Worm (Caenorhabditis elegans): Measurements from ENCODE around the gene T05C3.2.

The T05C3.2 gene

ce11 chrV:5536240-5536811 is 42.8 kb downstream of the T05C3.2 start, which contains the start of the genes cox-16 and syp-2:
Gene cox-16 (minus strand): TSS chrV:5536243.
Gene syp-2 (plus strand): TSS chrV:5536487.
- no peak for TF ChIP-seq ztf-6 (GFP tag; IDR thresholded peaks at IDR 0.05)
- no peak for TF ChIP-seq cebp-2 (GFP tag; IDR thresholded peaks at IDR 0.05)
- TF ChIP-seq attf-3 (GFP tag; conservative IDR thresholded peaks at IDR 0.05), result peak; percentile 93
- TF ChIP-seq dox-1 (GFP tag; IDR thresholded peaks at IDR 0.05), result peak; percentile 48; the same call in 1 of the 2 replicates
- TF ChIP-seq F49E8.2 (tag; optimal IDR thresholded peaks at IDR 0.05; ENCODE audit: insufficient read depth), result peak; percentile 67
- no peak for TF ChIP-seq B0336.3 (GFP tag; IDR thresholded peaks at IDR 0.05)
- no peak for TF ChIP-seq ztf-3 (GFP tag; optimal IDR thresholded peaks at IDR 0.05)
- TF ChIP-seq tbp1 (GFP tag; optimal IDR thresholded peaks at IDR 0.05), result peak; percentile 16
- TF ChIP-seq madf-6 (GFP tag; IDR thresholded peaks at IDR 0.05), result peak; percentile 95
- TF ChIP-seq ceh-91 (GFP tag; IDR thresholded peaks at IDR 0.05), result peak; percentile 82
- peak; percentile 32; the same call in 1 of the 2 replicates for TF ChIP-seq pbrm-1 (GFP tag; IDR thresholded peaks at IDR 0.05)
- peak; percentile 86 for TF ChIP-seq madf-8 (GFP tag; conservative IDR thresholded peaks at IDR 0.05)
- no peak for TF ChIP-seq attf-6 (GFP tag; IDR thresholded peaks at IDR 0.05)
- peak; percentile 25; the same call in 1 of the 2 replicates for TF ChIP-seq hmg-1.2 (GFP tag; IDR thresholded peaks at IDR 0.05)
- no peak for TF ChIP-seq ama-1 (optimal IDR thresholded peaks at IDR 0.05)
- TF ChIP-seq ama-1 (GFP tag; optimal IDR thresholded peaks at IDR 0.05), result no peak
- no peak for TF ChIP-seq pha-4 (tag; optimal IDR thresholded peaks at IDR 0.05)
- peak; percentile 31 for TF ChIP-seq snpc-1.3 (tag; optimal IDR thresholded peaks at IDR 0.05; ENCODE audit: insufficient read depth)
- peak; percentile 98 for TF ChIP-seq lsl-1 (GFP tag; optimal IDR thresholded peaks at IDR 0.05)
- TF ChIP-seq efl-1 (GFP tag; optimal IDR thresholded peaks at IDR 0.05), result peak; percentile 19
- peak; percentile 48 for TF ChIP-seq F23B12.7 (tag; optimal IDR thresholded peaks at IDR 0.05; ENCODE audit: insufficient read depth)
- no peak for TF ChIP-seq snpc-4 (GFP tag; optimal IDR thresholded peaks at IDR 0.05)
- TF ChIP-seq snpc-4 (tag; optimal IDR thresholded peaks at IDR 0.05), result peak in 1 of 4 experiments; percentile 32
- TF ChIP-seq F33H1.4 (GFP tag; IDR thresholded peaks at IDR 0.05), result peak; percentile 89
- TF ChIP-seq rcor-1 (GFP tag; IDR thresholded peaks at IDR 0.05), result peak; percentile 31; the same call in 1 of the 2 replicates
- no peak for TF ChIP-seq Y53F4B.3 (GFP tag; IDR thresholded peaks at IDR 0.05)
- peak; percentile 58 for TF ChIP-seq lin-54 (GFP tag; optimal IDR thresholded peaks at IDR 0.05)
- TF ChIP-seq tbx-9 (tag; optimal IDR thresholded peaks at IDR 0.05; ENCODE audit: borderline replicate concordance), result no peak
- peak; percentile 88 for TF ChIP-seq xnd-1 (tag; optimal IDR thresholded peaks at IDR 0.05)
- TF ChIP-seq D2030.7 (GFP tag; IDR thresholded peaks at IDR 0.05), result peak; percentile 78

- TF ChIP-seq somi-1 (GFP tag; optimal IDR thresholded peaks at IDR 0.05) (no peak), hmg-20 (GFP tag; IDR thresholded peaks at IDR 0.05) (no peak), ceh-58 (GFP tag; IDR thresholded peaks at IDR 0.05) (no peak), mes-4 (tag; optimal IDR thresholded peaks at IDR 0.05) (no peak), let-526 (GFP tag; IDR thresholded peaks at IDR 0.05) (no peak), cebp-1 (GFP tag; IDR thresholded peaks at IDR 0.05) (no peak), cebp-1 (tag; optimal IDR thresholded peaks at IDR 0.05) (no peak), attf-5 (GFP tag; optimal IDR thresholded peaks at IDR 0.05) (no peak), lin-40 (tag; optimal IDR thresholded peaks at IDR 0.05) (no peak), let-607 (tag; optimal IDR thresholded peaks at IDR 0.05) (no peak), pha-4 (tag; optimal IDR thresholded peaks at IDR 0.05) (no peak), Y53G8AR.9 (GFP tag; conservative IDR thresholded peaks at IDR 0.05) (no peak), ZK185.1 (tag; optimal IDR thresholded peaks at IDR 0.05; ENCODE audit: poor library complexity, severe bottlenecking) (no peak), sea-2 (GFP tag; IDR thresholded peaks at IDR 0.05) (no peak), F57C9.4 (tag; optimal IDR thresholded peaks at IDR 0.05) (no peak), F39B2.1 (GFP tag; IDR thresholded peaks at IDR 0.05) (no peak), dox-1 (GFP tag; IDR thresholded peaks at IDR 0.05) (no peak), ztf-22 (GFP tag; optimal IDR thresholded peaks at IDR 0.05) (no peak), F37B4.10 (GFP tag; IDR thresholded peaks at IDR 0.05) (no peak), lin-54 (GFP tag; optimal IDR thresholded peaks at IDR 0.05) (no peak)
Measured at ce11 chrV:5538500-5538899, 45.0 kb downstream of the T05C3.2 start, which contains the start of gene cft-1. Gene cft-1 (plus strand): TSS chrV:5538800.
